Worm (Caenorhabditis elegans) whole organism, L1 larva: ENCODE results near the gene C06H2.2.

ENCODE experiments used
- C04F5.9 ChIP-seq: sonication (generic microtip); optimal IDR thresholded peaks from 2 replicates; lab custom pipeline; 2016; ENCODE audit warnings: missing genetic modification characterization, missing compliant biosample characterization
- F16B12.6 ChIP-seq: fragments of 150-350 bp; optimal IDR thresholded peaks from 2 replicates; lab custom pipeline; 2014; ENCODE audit warnings: missing biosample characterization, missing genetic modification characterization
- Y116A8C.19 ChIP-seq: sonication (generic microtip); optimal IDR thresholded peaks from 2 replicates; lab custom pipeline; 2016; ENCODE audit warnings: missing compliant biosample characterization, missing genetic modification characterization, borderline replicate concordance
- aha-1 ChIP-seq: fragments of 150-350 bp; optimal IDR thresholded peaks from 2 replicates; lab custom pipeline; 2014; ENCODE audit warnings: missing biosample characterization, missing genetic modification characterization
- aly-2 ChIP-seq: fragments of 150-350 bp; optimal IDR thresholded peaks from 2 replicates; lab custom pipeline; 2014; ENCODE audit warnings: missing biosample characterization, missing genetic modification characterization
- ama-1 ChIP-seq: fragments of 150-350 bp; optimal IDR thresholded peaks from 2 replicates; lab custom pipeline; 2014
- ceh-8 ChIP-seq: fragments of 200-800 bp; sonication (Bioruptor generic); optimal IDR thresholded peaks from 2 replicates; lab custom pipeline; 2018; ENCODE audit warnings: mild to moderate bottlenecking, missing genetic modification characterization, moderate library complexity, missing compliant biosample characterization
- ceh-82 ChIP-seq, 3 experiments: fragments of 150-350 bp in 1 of 3; sonication (generic microtip) in 2 of 3; optimal IDR thresholded peaks; 2 replicates each; lab custom pipeline; 2014 to 2017; ENCODE audit warnings: missing biosample characterization in 3 of 3, missing genetic modification characterization in 3 of 3
- ceh-88 ChIP-seq: fragments of 200-800 bp; sonication (Bioruptor generic); IDR thresholded peaks from 2 replicates; pipeline ENCODE4 v1.3.6; 2022; ENCODE audit warnings: missing genetic modification characterization, missing compliant biosample characterization
- dsc-1 ChIP-seq: sonication (generic microtip); optimal IDR thresholded peaks from 2 replicates; lab custom pipeline; 2016; ENCODE audit warnings: mild to moderate bottlenecking, missing genetic modification characterization, missing compliant biosample characterization
- efl-1 ChIP-seq, 4 experiments: fragments of 150-350 bp; optimal IDR thresholded peaks in 3 of 4; peaks in 1 of 4; 1 replicate in 1 of 4; 2 replicates in 3 of 4; lab custom pipeline; 2014; ENCODE audit warnings: missing biosample characterization in 2 of 4, missing genetic modification characterization in 2 of 4, missing genetic modification reagents in 2 of 4
- efl-3 ChIP-seq: fragments of 200-800 bp; sonication (Bioruptor generic); optimal IDR thresholded peaks from 2 replicates; lab custom pipeline; 2018; ENCODE audit warnings: mild to moderate bottlenecking, missing genetic modification characterization, missing compliant biosample characterization
- egl-13 ChIP-seq: sonication (generic microtip); optimal IDR thresholded peaks from 2 replicates; lab custom pipeline; 2016; ENCODE audit warnings: missing genotype, missing genetic modification reagents, missing genetic modification characterization, missing compliant biosample characterization
- egl-27 ChIP-seq, 2 experiments: fragments of 150-350 bp in 1 of 2; sonication (generic microtip); optimal IDR thresholded peaks; 3 replicates each; lab custom pipeline; 2017 to 2018; ENCODE audit warnings: missing biosample characterization in 2 of 2, missing genetic modification characterization in 2 of 2, missing genetic modification reagents in 2 of 2
- elt-3 ChIP-seq, 6 experiments: fragments of 150-350 bp in 1 of 6; sonication (generic microtip); optimal IDR thresholded peaks; 2 replicates each; lab custom pipeline; 2017 to 2018; ENCODE audit warnings: missing biosample characterization in 6 of 6, missing genetic modification characterization in 6 of 6, inconsistent platforms in 1 of 6
- fos-1 ChIP-seq: fragments of 150-350 bp; optimal IDR thresholded peaks from 2 replicates; lab custom pipeline; 2014; ENCODE audit warnings: missing biosample characterization, missing genetic modification characterization
- grh-1 ChIP-seq: fragments of 200-800 bp; sonication (Bioruptor generic); IDR thresholded peaks from 2 replicates; pipeline ENCODE4 v1.3.6; 2022; ENCODE audit warnings: missing genetic modification reagents, missing genetic modification characterization, missing compliant biosample characterization
- hlh-17 ChIP-seq: fragments of 200-800 bp; sonication (Bioruptor generic); optimal IDR thresholded peaks from 2 replicates; lab custom pipeline; 2018; ENCODE audit warnings: missing genetic modification characterization, mild to moderate bottlenecking, missing compliant biosample characterization, moderate library complexity, borderline replicate concordance
- hlh-4 ChIP-seq: sonication (generic microtip); optimal IDR thresholded peaks from 2 replicates; lab custom pipeline; 2016; ENCODE audit warnings: mild to moderate bottlenecking, missing genetic modification characterization, missing compliant biosample characterization
- irx-1 ChIP-seq: sonication (generic microtip); optimal IDR thresholded peaks from 2 replicates; lab custom pipeline; 2016; ENCODE audit warnings: missing genetic modification characterization, missing compliant biosample characterization
- jun-1 ChIP-seq: fragments of 150-350 bp; optimal IDR thresholded peaks from 2 replicates; lab custom pipeline; 2014; ENCODE audit warnings: missing biosample characterization, missing genetic modification reagents, missing genetic modification characterization
- lin-13 ChIP-seq: fragments of 150-350 bp; optimal IDR thresholded peaks from 2 replicates; lab custom pipeline; 2014; ENCODE audit warnings: missing biosample characterization, missing genetic modification reagents, missing genetic modification characterization
- lin-15B ChIP-seq: fragments of 150-350 bp; sonication (generic microtip); optimal IDR thresholded peaks from 3 replicates; lab custom pipeline; 2014; ENCODE audit warnings: missing biosample characterization, missing genetic modification characterization
- lin-39 ChIP-seq: fragments of 150-350 bp; optimal IDR thresholded peaks from 2 replicates; lab custom pipeline; 2014; ENCODE audit warnings: missing biosample characterization, missing genetic modification reagents, missing genetic modification characterization
- lir-3 ChIP-seq: sonication (generic microtip); optimal IDR thresholded peaks from 2 replicates; lab custom pipeline; 2016; ENCODE audit warnings: mild to moderate bottlenecking, missing genetic modification characterization, moderate library complexity, missing compliant biosample characterization; ENCODE audit not compliant: poor library complexity
- lsy-2 ChIP-seq, 2 experiments: fragments of 150-350 bp; optimal IDR thresholded peaks; 2 replicates each; lab custom pipeline; 2014; ENCODE audit warnings: missing biosample characterization in 2 of 2, missing genetic modification characterization in 2 of 2
- mef-2 ChIP-seq: fragments of 150-350 bp; optimal IDR thresholded peaks from 2 replicates; lab custom pipeline; 2014; ENCODE audit warnings: missing biosample characterization, missing genetic modification characterization
- mep-1 ChIP-seq: fragments of 150-350 bp; optimal IDR thresholded peaks from 2 replicates; lab custom pipeline; 2014; ENCODE audit warnings: missing biosample characterization, missing genetic modification characterization
- nhr-19 ChIP-seq: fragments of 200-800 bp; sonication (Bioruptor generic); conservative IDR thresholded peaks from 2 replicates; pipeline ENCODE4 v1.3.6; 2022; ENCODE audit warnings: missing genetic modification characterization, missing compliant biosample characterization
- nhr-28 ChIP-seq: fragments of 150-350 bp; optimal IDR thresholded peaks from 2 replicates; lab custom pipeline; 2014; ENCODE audit warnings: missing biosample characterization, missing genetic modification characterization
- nhr-47 ChIP-seq: sonication (generic microtip); optimal IDR thresholded peaks from 2 replicates; lab custom pipeline; 2016; ENCODE audit warnings: mild to moderate bottlenecking, missing genetic modification characterization, moderate library complexity, missing compliant biosample characterization
- nhr-77 ChIP-seq: fragments of 150-350 bp; optimal IDR thresholded peaks from 2 replicates; lab custom pipeline; 2014; ENCODE audit warnings: missing biosample characterization, missing genetic modification characterization
- nhr-84 ChIP-seq: sonication (generic microtip); optimal IDR thresholded peaks from 2 replicates; lab custom pipeline; 2017; ENCODE audit warnings: missing biosample characterization, missing genetic modification characterization
- nhr-90 ChIP-seq: sonication (generic microtip); optimal IDR thresholded peaks from 2 replicates; lab custom pipeline; 2016; ENCODE audit warnings: mild to moderate bottlenecking, missing genetic modification characterization, missing compliant biosample characterization; ENCODE audit not compliant: poor library complexity
- pag-3 ChIP-seq: sonication (generic microtip); optimal IDR thresholded peaks from 2 replicates; lab custom pipeline; 2017; ENCODE audit warnings: missing genetic modification characterization, mild to moderate bottlenecking, missing compliant biosample characterization, antibody characterized with exemption, borderline replicate concordance; ENCODE audit not compliant: insufficient read depth
- pax-3 ChIP-seq: fragments of 200-800 bp; sonication (Bioruptor generic); optimal IDR thresholded peaks from 2 replicates; lab custom pipeline; 2018; ENCODE audit warnings: mild to moderate bottlenecking, missing genetic modification characterization, moderate library complexity, missing compliant biosample characterization
- pqm-1 ChIP-seq: sonication (generic microtip); optimal IDR thresholded peaks from 3 replicates; lab custom pipeline; 2017; ENCODE audit warnings: missing biosample characterization, missing genetic modification characterization
- snpc-4 ChIP-seq: fragments of 150-350 bp; optimal IDR thresholded peaks from 2 replicates; lab custom pipeline; 2014; ENCODE audit warnings: missing biosample characterization, missing genetic modification characterization
- snu-23 ChIP-seq: sonication (generic microtip); optimal IDR thresholded peaks from 2 replicates; lab custom pipeline; 2016; ENCODE audit warnings: missing genetic modification characterization, missing compliant biosample characterization
- sox-4 ChIP-seq: sonication (generic microtip); optimal IDR thresholded peaks from 2 replicates; lab custom pipeline; 2016; ENCODE audit warnings: missing genetic modification characterization, missing compliant biosample characterization
- sup-37 ChIP-seq: fragments of 200-800 bp; sonication (Bioruptor generic); optimal IDR thresholded peaks from 2 replicates; lab custom pipeline; 2018; ENCODE audit warnings: mild to moderate bottlenecking, missing genetic modification characterization, missing compliant biosample characterization
- unc-130 ChIP-seq: fragments of 150-350 bp; optimal IDR thresholded peaks from 2 replicates; lab custom pipeline; 2017; ENCODE audit warnings: missing biosample characterization, missing genetic modification characterization, inconsistent platforms
- unc-30 ChIP-seq: sonication (generic microtip); optimal IDR thresholded peaks from 2 replicates; lab custom pipeline; 2017; ENCODE audit warnings: missing biosample characterization, missing genetic modification characterization
- unc-62 ChIP-seq: fragments of 150-350 bp; optimal IDR thresholded peaks from 2 replicates; lab custom pipeline; 2014; ENCODE audit warnings: missing biosample characterization, missing genetic modification reagents, missing genetic modification characterization
- unc-86 ChIP-seq: sonication (generic microtip); optimal IDR thresholded peaks from 2 replicates; lab custom pipeline; 2016; ENCODE audit warnings: missing genetic modification characterization, missing compliant biosample characterization
- unc-98 ChIP-seq: fragments of 200-800 bp; sonication (Bioruptor generic); IDR thresholded peaks from 2 replicates; pipeline ENCODE4 v1.3.6; 2022; ENCODE audit warnings: missing genetic modification characterization, missing compliant biosample characterization
- vab-15 ChIP-seq: sonication (generic microtip); optimal IDR thresholded peaks from 2 replicates; lab custom pipeline; 2017; ENCODE audit warnings: missing genotype, mild to moderate bottlenecking, missing genetic modification characterization, missing compliant biosample characterization
- xbp-1 ChIP-seq: sonication (generic microtip); optimal IDR thresholded peaks from 2 replicates; lab custom pipeline; 2016; ENCODE audit warnings: missing genetic modification characterization, missing compliant biosample characterization
- zag-1 ChIP-seq: fragments of 150-350 bp; optimal IDR thresholded peaks from 2 replicates; lab custom pipeline; 2014; ENCODE audit warnings: missing biosample characterization, missing genetic modification characterization
- ztf-11 ChIP-seq, 2 experiments: sonication (generic microtip); optimal IDR thresholded peaks; 2 replicates each; lab custom pipeline; 2016 to 2017; ENCODE audit warnings: missing genetic modification characterization in 2 of 2, missing biosample characterization in 1 of 2, missing compliant biosample characterization in 1 of 2
- ztf-4 ChIP-seq: fragments of 150-350 bp; optimal IDR thresholded peaks from 2 replicates; lab custom pipeline; 2014; ENCODE audit warnings: missing biosample characterization, missing genetic modification characterization

C06H2.2 gene

ce11 chrV:11121247-11121646 is 3.8 kb upstream of the C06H2.2 start (continued):
- TF ChIP-seq vab-15 = no peak
- peak; percentile 41 to 43 for TF ChIP-seq efl-1 (optimal IDR thresholded peaks at IDR 0.05; lab: Kevin White, UChicago)
- TF ChIP-seq efl-1 (GFP tag; optimal IDR thresholded peaks at IDR 0.05 in 1 of 2; lab: Kevin White, UChicago) = peak in 1 of 2 experiments; percentile 36

ce11 chrV:11122466-11122865 is 2.6 kb upstream of the C06H2.2 start, which contains the start of gene mboa-2:
Gene mboa-2, minus strand, starts transcription at chrV:11122493.
- TF ChIP-seq unc-98 (no peak), unc-62 (GFP tag; lab: Kevin White, UChicago) (no peak), sup-37 (GFP tag; lab: Kevin White, UChicago) (no peak), aly-2 (peak; percentile 45), pag-3 (no peak), lin-39 (tag; lab: Kevin White, UChicago) (no peak), grh-1 (GFP tag; lab: Robert Waterston, UW) (no peak), unc-130 (no peak), ztf-4 (tag; lab: Kevin White, UChicago) (peak; percentile 2), nhr-77 (no peak), nhr-19 (peak; percentile 30), irx-1 (no peak), C04F5.9 (tag; lab: Kevin White, UChicago) (no peak), dsc-1 (tag; lab: Kevin White, UChicago) (no peak), pqm-1 (no peak), mef-2 (tag; lab: Kevin White, UChicago) (no peak), nhr-84 (no peak), fos-1 (tag; lab: Kevin White, UChicago) (no peak), unc-86 (no peak), snpc-4 (tag; lab: Kevin White, UChicago) (no peak), nhr-47 (tag; lab: Kevin White, UChicago) (peak; percentile 16), hlh-4 (tag; lab: Kevin White, UChicago) (no peak), lir-3 (tag; lab: Kevin White, UChicago) (peak; percentile 3), pax-3 (tag; lab: Kevin White, UChicago) (no peak), egl-27 (tag; optimal IDR thresholded peaks at IDR 0.05; lab: Kevin White, UChicago) (no peak), hlh-17 (GFP tag; lab: Kevin White, UChicago) (no peak), vab-15 (no peak), ztf-11 (tag; optimal IDR thresholded peaks at IDR 0.05; lab: Kevin White, UChicago) (no peak), elt-3 (tag; optimal IDR thresholded peaks at IDR 0.05; lab: Kevin White, UChicago) (no peak), efl-1 (optimal IDR thresholded peaks at IDR 0.05; lab: Kevin White, UChicago) (no peak), efl-1 (GFP tag; optimal IDR thresholded peaks at IDR 0.05 in 1 of 2; lab: Kevin White, UChicago) (peak in 1 of 2 experiments; percentile 64), lin-15B (tag; lab: Kevin White, UChicago) (no peak), ama-1 (lab: Kevin White, UChicago) (peak; percentile 57), nhr-28 (tag; lab: Kevin White, UChicago) (no peak), ceh-8 (GFP tag; lab: Kevin White, UChicago) (no peak), nhr-90 (tag; lab: Kevin White, UChicago) (peak; percentile 64), Y116A8C.19 (tag; lab: Kevin White, UChicago) (no peak), ceh-88 (GFP tag; lab: Robert Waterston, UW) (peak; percentile 21; the same call in 1 of the 2 replicates), jun-1 (tag; lab: Kevin White, UChicago) (no peak), ceh-82 (tag; optimal IDR thresholded peaks at IDR 0.05; lab: Kevin White, UChicago) (no peak), lsy-2 (tag; optimal IDR thresholded peaks at IDR 0.05; lab: Kevin White, UChicago) (peak; percentile 29 to 38), lin-13 (GFP tag; lab: Kevin White, UChicago) (no peak), xbp-1 (tag; lab: Kevin White, UChicago) (no peak), aha-1 (tag; lab: Kevin White, UChicago) (no peak), zag-1 (no peak), efl-3 (GFP tag; lab: Kevin White, UChicago) (no peak), egl-13 (tag; lab: Kevin White, UChicago) (no peak), F16B12.6 (tag; lab: Kevin White, UChicago) (no peak), sox-4 (tag; lab: Kevin White, UChicago) (no peak), unc-30 (tag; lab: Kevin White, UChicago) (no peak), mep-1 (tag; lab: Kevin White, UChicago) (no peak), snu-23 (GFP tag; lab: Kevin White, UChicago) (peak; percentile 16)
